Worm (Caenorhabditis elegans) whole organism, late embryonic: ENCODE data around the gene K05D4.9.

Experiments used
- K02D7.2 ChIP-seq: sonication (generic microtip); optimal IDR thresholded peaks from 2 replicates; lab custom pipeline; 2017; ENCODE audit warnings: mild to moderate bottlenecking, missing genetic modification characterization, missing compliant biosample characterization
- T23F11.4 ChIP-seq: fragments of 200-800 bp; sonication (Bioruptor generic); optimal IDR thresholded peaks from 2 replicates; lab custom pipeline; 2018; ENCODE audit warnings: mild to moderate bottlenecking, missing genetic modification characterization, missing compliant biosample characterization
- ahr-1 ChIP-seq: sonication (generic microtip); optimal IDR thresholded peaks from 2 replicates; lab custom pipeline; 2016; ENCODE audit warnings: missing genetic modification characterization, missing compliant biosample characterization
- ceh-14 ChIP-seq: sonication (generic microtip); optimal IDR thresholded peaks from 2 replicates; lab custom pipeline; 2016; ENCODE audit warnings: missing genotype, missing genetic modification characterization, missing compliant biosample characterization
- ceh-2 ChIP-seq: sonication (generic microtip); optimal IDR thresholded peaks from 2 replicates; lab custom pipeline; 2016; ENCODE audit warnings: missing genotype, missing genetic modification characterization, missing compliant biosample characterization
- ceh-22 ChIP-seq: sonication (generic microtip); optimal IDR thresholded peaks from 2 replicates; lab custom pipeline; 2017; ENCODE audit warnings: missing biosample characterization, missing genetic modification characterization
- ceh-24 ChIP-seq: sonication (generic microtip); optimal IDR thresholded peaks from 2 replicates; lab custom pipeline; 2016; ENCODE audit warnings: mild to moderate bottlenecking, missing genetic modification characterization, missing compliant biosample characterization
- ceh-30 ChIP-seq: fragments of 150-350 bp; optimal IDR thresholded peaks from 2 replicates; lab custom pipeline; 2014; ENCODE audit warnings: missing biosample characterization, missing genetic modification characterization
- ceh-31 ChIP-seq: sonication (generic microtip); optimal IDR thresholded peaks from 2 replicates; lab custom pipeline; 2016; ENCODE audit warnings: missing genetic modification characterization, missing compliant biosample characterization
- ceh-45 ChIP-seq: fragments of 200-800 bp; sonication (Bioruptor generic); IDR thresholded peaks from 2 replicates; pipeline ENCODE4 v1.3.6; 2022; ENCODE audit warnings: missing genetic modification reagents, missing genetic modification characterization, missing compliant biosample characterization
- ceh-48 ChIP-seq: sonication (generic microtip); optimal IDR thresholded peaks from 2 replicates; lab custom pipeline; 2016; ENCODE audit warnings: missing genetic modification characterization, inconsistent platforms, missing compliant biosample characterization
- ceh-9 ChIP-seq: sonication (generic microtip); optimal IDR thresholded peaks from 2 replicates; lab custom pipeline; 2016; ENCODE audit warnings: mild to moderate bottlenecking, missing genetic modification characterization, inconsistent platforms, missing compliant biosample characterization
- elt-4 ChIP-seq: sonication (generic microtip); optimal IDR thresholded peaks from 2 replicates; lab custom pipeline; 2016; ENCODE audit warnings: missing genetic modification characterization, missing compliant biosample characterization
- eyg-1 ChIP-seq: sonication (generic microtip); optimal IDR thresholded peaks from 2 replicates; lab custom pipeline; 2016; ENCODE audit warnings: missing genotype, missing genetic modification characterization, missing compliant biosample characterization
- fkh-10 ChIP-seq: fragments of 150-350 bp; optimal IDR thresholded peaks from 2 replicates; lab custom pipeline; 2014; ENCODE audit warnings: missing biosample characterization, missing genetic modification reagents, missing genetic modification characterization
- hlh-6 ChIP-seq: sonication (generic microtip); optimal IDR thresholded peaks from 2 replicates; lab custom pipeline; 2016; ENCODE audit warnings: missing genotype, missing genetic modification characterization, missing compliant biosample characterization
- lim-6 ChIP-seq: sonication (generic microtip); optimal IDR thresholded peaks from 2 replicates; lab custom pipeline; 2016; ENCODE audit warnings: missing genetic modification characterization, missing compliant biosample characterization
- madf-2 ChIP-seq: sonication (generic microtip); optimal IDR thresholded peaks from 2 replicates; lab custom pipeline; 2017; ENCODE audit warnings: missing genetic modification characterization, missing compliant biosample characterization
- nfya-1 ChIP-seq: sonication (generic microtip); optimal IDR thresholded peaks from 2 replicates; lab custom pipeline; 2017; ENCODE audit warnings: missing genetic modification characterization, mild to moderate bottlenecking, missing compliant biosample characterization, antibody characterized with exemption, moderate library complexity
- nhr-11 ChIP-seq: fragments of 150-350 bp; optimal IDR thresholded peaks from 2 replicates; lab custom pipeline; 2014; ENCODE audit warnings: missing biosample characterization, missing genetic modification characterization
- nhr-232 ChIP-seq: sonication (generic microtip); optimal IDR thresholded peaks from 2 replicates; lab custom pipeline; 2016; ENCODE audit warnings: missing genetic modification characterization, missing compliant biosample characterization
- odd-2 ChIP-seq: sonication (generic microtip); optimal IDR thresholded peaks from 2 replicates; lab custom pipeline; 2017; ENCODE audit warnings: antibody characterized with exemption, mild to moderate bottlenecking, missing genetic modification characterization, missing compliant biosample characterization
- pha-4 ChIP-seq: fragments of 150-350 bp; optimal IDR thresholded peaks from 2 replicates; lab custom pipeline; 2018; ENCODE audit warnings: missing biosample characterization, missing genetic modification reagents, missing genetic modification characterization
- sdc-2 ChIP-seq: sonication (generic microtip); optimal IDR thresholded peaks from 2 replicates; lab custom pipeline; 2016; ENCODE audit warnings: missing genotype, missing genetic modification characterization, missing compliant biosample characterization
- sox-4 ChIP-seq: sonication (generic microtip); optimal IDR thresholded peaks from 2 replicates; lab custom pipeline; 2017; ENCODE audit warnings: mild to moderate bottlenecking, missing genetic modification characterization, inconsistent platforms, missing compliant biosample characterization
- tbx-7 ChIP-seq: sonication (generic microtip); optimal IDR thresholded peaks from 2 replicates; lab custom pipeline; 2016; ENCODE audit warnings: missing genotype, missing genetic modification characterization, missing compliant biosample characterization

Gene K05D4.9

ce11 chrV:16121451-16121850 is 50.2 kb downstream of the K05D4.9 start:
- TF ChIP-seq ceh-45 (GFP tag; lab: Robert Waterston, UW): no peak
- TF ChIP-seq odd-2: no peak
- TF ChIP-seq T23F11.4 (GFP tag; lab: Kevin White, UChicago): no peak
- no peak for TF ChIP-seq ceh-48 (tag; lab: Kevin White, UChicago)
- no peak for TF ChIP-seq ceh-31 (tag; lab: Kevin White, UChicago)
- no peak for TF ChIP-seq nhr-11
- TF ChIP-seq tbx-7 (tag; lab: Kevin White, UChicago): no peak
- TF ChIP-seq ceh-2: no peak
- TF ChIP-seq fkh-10 (GFP tag; lab: Kevin White, UChicago): no peak
- no peak for TF ChIP-seq ceh-14 (tag; lab: Kevin White, UChicago)
- no peak for TF ChIP-seq ahr-1 (tag; lab: Kevin White, UChicago)
- no peak for TF ChIP-seq hlh-6
- TF ChIP-seq pha-4 (tag; lab: Kevin White, UChicago): no peak
- TF ChIP-seq sdc-2: no peak
- TF ChIP-seq eyg-1 (tag; lab: Kevin White, UChicago): no peak
- no peak for TF ChIP-seq nfya-1 (tag; lab: Kevin White, UChicago)
- TF ChIP-seq K02D7.2: no peak
- TF ChIP-seq madf-2 (tag; lab: Kevin White, UChicago): no peak
- no peak for TF ChIP-seq lim-6 (tag; lab: Kevin White, UChicago)
- TF ChIP-seq, all 69 proteins: peak for 0

ce11 chrV:16120922-16121321 is 50.7 kb downstream of the K05D4.9 start, which contains the start of gene skr-3:
skr-3 (plus strand) TSS chrV:16121084.
- TF ChIP-seq odd-2 (no peak), K02D7.2 (no peak), ceh-9 (no peak), ceh-31 (tag; lab: Kevin White, UChicago) (no peak), nhr-232 (tag; lab: Kevin White, UChicago) (no peak), ceh-22 (tag; lab: Kevin White, UChicago) (no peak)

- TF ChIP-seq ceh-30 (tag; lab: Kevin White, UChicago) (no peak), ceh-24 (tag; lab: Kevin White, UChicago) (no peak), elt-4 (tag; lab: Kevin White, UChicago) (no peak), sox-4 (no peak)
Measured at ce11 chrV:16120499-16120898, 51.1 kb downstream of the K05D4.9 start.
